Worm (Caenorhabditis elegans) whole organism, L3 larva: ENCODE measurements around the gene spe-45.
A peak's percentile ranks its signal among the peaks of the same experiment; 100 is the strongest.

Source experiments
- R02D3.7 ChIP-seq: fragments of 150-350 bp; optimal IDR thresholded peaks from 2 replicates; lab custom pipeline; 2014; ENCODE audit warnings: missing biosample characterization, missing genetic modification characterization
- ama-1 ChIP-seq: fragments of 150-350 bp; optimal IDR thresholded peaks from 2 replicates; lab custom pipeline; 2018
- ceh-16 ChIP-seq: sonication (generic microtip); optimal IDR thresholded peaks from 2 replicates; lab custom pipeline; 2017; ENCODE audit warnings: missing biosample characterization, missing genetic modification characterization
- ceh-28 ChIP-seq: fragments of 150-350 bp; optimal IDR thresholded peaks from 2 replicates; lab custom pipeline; 2014; ENCODE audit warnings: missing biosample characterization, missing genetic modification reagents, missing genetic modification characterization
- ceh-9 ChIP-seq: sonication (generic microtip); optimal IDR thresholded peaks from 2 replicates; lab custom pipeline; 2018; ENCODE audit warnings: missing biosample characterization, missing genetic modification characterization
- daf-12 ChIP-seq: fragments of 150-350 bp; optimal IDR thresholded peaks from 2 replicates; lab custom pipeline; 2014; ENCODE audit warnings: missing biosample characterization, missing genetic modification reagents, missing genetic modification characterization
- egl-27 ChIP-seq: sonication (generic microtip); optimal IDR thresholded peaks from 4 replicates; lab custom pipeline; 2017; ENCODE audit warnings: missing biosample characterization, missing genetic modification reagents, missing genetic modification characterization
- egl-5 ChIP-seq: fragments of 150-350 bp; optimal IDR thresholded peaks from 2 replicates; lab custom pipeline; 2017; ENCODE audit warnings: missing biosample characterization, missing genetic modification reagents, missing genetic modification characterization, inconsistent platforms
- elt-1 ChIP-seq: fragments of 150-350 bp; optimal IDR thresholded peaks from 2 replicates; lab custom pipeline; 2014; ENCODE audit warnings: missing biosample characterization, missing genetic modification characterization
- elt-2 ChIP-seq: sonication (generic microtip); optimal IDR thresholded peaks from 2 replicates; lab custom pipeline; 2016; ENCODE audit warnings: missing genetic modification reagents, mild to moderate bottlenecking, missing genetic modification characterization, missing compliant biosample characterization
- elt-3 ChIP-seq, 3 experiments: fragments of 150-350 bp in 1 of 3; sonication (generic microtip) in 2 of 3; optimal IDR thresholded peaks; 2 replicates in 2 of 3; 4 replicates in 1 of 3; lab custom pipeline; 2014 to 2017; ENCODE audit warnings: missing biosample characterization in 3 of 3, missing genetic modification characterization in 3 of 3
- eor-1 ChIP-seq, 2 experiments: fragments of 150-350 bp; optimal IDR thresholded peaks; 2 replicates each; lab custom pipeline; 2014 to 2018; ENCODE audit warnings: missing biosample characterization in 2 of 2, missing genetic modification characterization in 2 of 2
- fkh-10 ChIP-seq: sonication (generic microtip); optimal IDR thresholded peaks from 2 replicates; lab custom pipeline; 2017; ENCODE audit warnings: missing biosample characterization, missing genetic modification reagents, missing genetic modification characterization
- fkh-2 ChIP-seq: fragments of 150-350 bp; optimal IDR thresholded peaks from 2 replicates; lab custom pipeline; 2014; ENCODE audit warnings: missing biosample characterization, missing genetic modification reagents, missing genetic modification characterization
- fos-1 ChIP-seq: fragments of 150-350 bp; optimal IDR thresholded peaks from 2 replicates; lab custom pipeline; 2014; ENCODE audit warnings: missing biosample characterization, missing genetic modification characterization
- hmg-11 ChIP-seq: sonication (generic microtip); optimal IDR thresholded peaks from 2 replicates; lab custom pipeline; 2016; ENCODE audit warnings: missing genetic modification characterization, missing compliant biosample characterization
- lin-15B ChIP-seq: fragments of 150-350 bp; optimal IDR thresholded peaks from 2 replicates; lab custom pipeline; 2014; ENCODE audit warnings: missing biosample characterization, missing genetic modification characterization
- lin-39 ChIP-seq: fragments of 150-350 bp; optimal IDR thresholded peaks from 2 replicates; lab custom pipeline; 2018; ENCODE audit warnings: missing biosample characterization, missing genetic modification reagents, missing genetic modification characterization
- mml-1 ChIP-seq: fragments of 150-350 bp; sonication (generic microtip); optimal IDR thresholded peaks from 3 replicates; lab custom pipeline; 2014; ENCODE audit warnings: missing biosample characterization, missing genetic modification characterization
- nfya-1 ChIP-seq: sonication (generic microtip); optimal IDR thresholded peaks from 2 replicates; lab custom pipeline; 2017; ENCODE audit warnings: missing genetic modification characterization, mild to moderate bottlenecking, missing compliant biosample characterization, antibody characterized with exemption, moderate library complexity; ENCODE audit not compliant: insufficient read depth
- nhr-11 ChIP-seq: fragments of 150-350 bp; optimal IDR thresholded peaks from 2 replicates; lab custom pipeline; 2014; ENCODE audit warnings: missing biosample characterization, missing genetic modification characterization
- nhr-12 ChIP-seq: fragments of 150-350 bp; optimal IDR thresholded peaks from 2 replicates; lab custom pipeline; 2014; ENCODE audit warnings: missing biosample characterization, missing genetic modification characterization
- nhr-237 ChIP-seq: fragments of 150-350 bp; optimal IDR thresholded peaks from 2 replicates; lab custom pipeline; 2014; ENCODE audit warnings: missing biosample characterization, missing genetic modification characterization
- nhr-25 ChIP-seq: sonication (generic microtip); optimal IDR thresholded peaks from 2 replicates; lab custom pipeline; 2017; ENCODE audit warnings: missing biosample characterization, missing genetic modification characterization
- nhr-28 ChIP-seq: fragments of 150-350 bp; optimal IDR thresholded peaks from 2 replicates; lab custom pipeline; 2014; ENCODE audit warnings: missing biosample characterization, missing genetic modification characterization
- nhr-43 ChIP-seq: sonication (generic microtip); optimal IDR thresholded peaks from 2 replicates; lab custom pipeline; 2016; ENCODE audit warnings: mild to moderate bottlenecking, missing genetic modification characterization, missing compliant biosample characterization; ENCODE audit not compliant: poor library complexity, severe bottlenecking
- nhr-67 ChIP-seq: fragments of 150-350 bp; optimal IDR thresholded peaks from 2 replicates; lab custom pipeline; 2014; ENCODE audit warnings: missing biosample characterization, missing genetic modification characterization
- nhr-76 ChIP-seq: fragments of 150-350 bp; sonication (generic microtip); optimal IDR thresholded peaks from 5 replicates; lab custom pipeline; 2014; ENCODE audit warnings: missing biosample characterization, missing genetic modification characterization
- nhr-77 ChIP-seq: fragments of 150-350 bp; optimal IDR thresholded peaks from 2 replicates; lab custom pipeline; 2014; ENCODE audit warnings: missing biosample characterization, missing genetic modification characterization
- pha-4 ChIP-seq: fragments of 150-350 bp; optimal IDR thresholded peaks from 2 replicates; lab custom pipeline; 2014; ENCODE audit warnings: missing biosample characterization, missing genetic modification reagents, missing genetic modification characterization
- pqm-1 ChIP-seq: fragments of 150-350 bp; optimal IDR thresholded peaks from 2 replicates; lab custom pipeline; 2017; ENCODE audit warnings: missing biosample characterization, missing genetic modification characterization, inconsistent platforms
- sea-2 ChIP-seq: fragments of 150-350 bp; sonication (generic microtip); optimal IDR thresholded peaks from 4 replicates; lab custom pipeline; 2014; ENCODE audit warnings: missing biosample characterization, missing genetic modification reagents, missing genetic modification characterization
- snpc-4 ChIP-seq: fragments of 150-350 bp; optimal IDR thresholded peaks from 2 replicates; lab custom pipeline; 2014; ENCODE audit warnings: missing biosample characterization, missing genetic modification characterization
- tbx-2 ChIP-seq: sonication (generic microtip); optimal IDR thresholded peaks from 2 replicates; lab custom pipeline; 2016; ENCODE audit warnings: mild to moderate bottlenecking, missing genetic modification characterization, missing compliant biosample characterization
- unc-39 ChIP-seq: sonication (generic microtip); optimal IDR thresholded peaks from 4 replicates; lab custom pipeline; 2017; ENCODE audit warnings: missing biosample characterization, missing genetic modification characterization
- unc-62 ChIP-seq: fragments of 150-350 bp; sonication (generic microtip); optimal IDR thresholded peaks from 4 replicates; lab custom pipeline; 2014; ENCODE audit warnings: missing biosample characterization, missing genetic modification reagents, missing genetic modification characterization
- zag-1 ChIP-seq: fragments of 150-350 bp; optimal IDR thresholded peaks from 2 replicates; lab custom pipeline; 2014; ENCODE audit warnings: missing biosample characterization, missing genetic modification characterization
- ztf-4 ChIP-seq: fragments of 150-350 bp; optimal IDR thresholded peaks from 2 replicates; lab custom pipeline; 2014; ENCODE audit warnings: missing biosample characterization, missing genetic modification characterization

The spe-45 gene

DNA sequence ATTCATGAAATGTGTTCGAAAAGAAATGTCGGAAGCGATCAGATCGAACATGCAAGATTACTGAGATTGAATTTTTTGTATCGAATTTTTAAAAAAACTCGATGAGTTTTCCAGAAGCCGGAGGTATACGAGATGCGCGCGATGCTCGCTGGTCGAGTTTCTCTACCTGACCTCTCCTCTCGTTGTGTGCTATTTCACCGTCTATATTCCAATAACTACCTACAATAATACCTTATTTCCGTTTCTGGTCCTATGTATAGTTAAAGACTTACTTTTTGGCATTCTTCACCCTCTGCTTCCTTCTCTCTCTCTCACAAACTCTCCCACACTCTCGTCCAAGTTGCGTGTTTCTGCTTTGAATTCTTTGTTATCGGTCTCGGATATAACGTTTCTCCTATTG is 18.6 kb downstream of the spe-45 start:
- TF ChIP-seq R02D3.7 (tag; lab: Kevin White, UChicago) (no peak), fkh-2 (tag; lab: Kevin White, UChicago) (no peak), lin-39 (tag; lab: Kevin White, UChicago) (no peak), nhr-77 (tag; lab: Kevin White, UChicago) (no peak), lin-15B (tag; lab: Kevin White, UChicago) (no peak), fos-1 (no peak), nhr-28 (tag; lab: Kevin White, UChicago) (no peak), nfya-1 (tag; lab: Kevin White, UChicago) (no peak), eor-1 (tag; optimal IDR thresholded peaks at IDR 0.05; lab: Kevin White, UChicago) (no peak)

DNA sequence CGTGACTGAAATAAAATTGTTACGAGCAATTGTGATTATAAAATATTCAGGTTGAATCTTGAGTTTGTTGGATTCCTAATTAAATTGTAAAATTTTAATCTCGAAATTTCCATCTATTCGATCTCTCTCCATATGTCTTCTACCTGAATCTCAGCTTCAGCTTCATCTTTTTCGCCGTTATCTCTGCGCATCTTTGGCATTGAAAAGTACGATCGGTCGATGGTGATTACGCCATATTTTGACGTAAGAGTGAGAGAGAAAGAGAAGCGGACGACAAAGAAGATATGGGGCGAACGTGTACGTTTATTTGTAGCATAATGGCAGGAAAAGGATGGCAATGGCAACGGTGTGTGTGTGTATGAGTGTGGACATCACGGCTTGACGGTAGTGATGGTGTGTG is 23.3 kb downstream of the spe-45 start:
- no peak for TF ChIP-seq ceh-16
- TF ChIP-seq nhr-11 (tag; lab: Kevin White, UChicago), result no peak
- TF ChIP-seq nhr-25 (tag; lab: Kevin White, UChicago), result peak; percentile 92
- no peak for TF ChIP-seq egl-27
- no peak for TF ChIP-seq eor-1 (tag; optimal IDR thresholded peaks at IDR 0.05; lab: Kevin White, UChicago)
- TF ChIP-seq pqm-1, result no peak
- TF ChIP-seq nhr-43 (tag; lab: Kevin White, UChicago), result no peak
- TF ChIP-seq elt-1, result peak; percentile 71
- no peak for TF ChIP-seq nhr-76 (tag; lab: Kevin White, UChicago)
- no peak for TF ChIP-seq fkh-2 (tag; lab: Kevin White, UChicago)

DNA sequence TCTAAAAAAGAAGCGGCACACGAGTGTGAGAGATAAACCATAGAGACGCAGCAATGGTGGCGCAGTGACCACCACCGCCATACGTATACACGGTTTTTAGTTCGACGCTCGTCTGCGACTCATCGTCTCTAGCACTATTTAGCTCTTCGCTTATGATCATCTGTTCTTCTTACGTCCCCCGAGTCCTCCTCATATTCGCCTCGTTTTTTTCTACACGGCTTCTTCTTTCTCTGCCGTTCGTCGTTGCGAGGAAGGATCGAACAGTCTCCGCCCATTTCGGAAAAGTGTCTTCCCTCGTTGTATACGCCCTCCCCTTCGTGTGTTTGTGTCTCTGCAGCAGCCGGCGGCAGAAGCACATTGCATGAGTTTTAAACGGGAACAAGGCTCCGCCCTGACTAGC is 24.9 kb downstream of the spe-45 start:
- peak; percentile 10 for TF ChIP-seq elt-1
- TF ChIP-seq fkh-10, result peak; percentile 14
- TF ChIP-seq elt-2 (tag; lab: Kevin White, UChicago), result no peak
- no peak for TF ChIP-seq fos-1
- TF ChIP-seq fkh-2 (tag; lab: Kevin White, UChicago), result no peak
- no peak for TF ChIP-seq tbx-2 (tag; lab: Kevin White, UChicago)
- no peak for TF ChIP-seq ceh-9 (tag; lab: Kevin White, UChicago)
- TF ChIP-seq unc-39 (tag; lab: Kevin White, UChicago), result no peak
- no peak for TF ChIP-seq unc-62
- TF ChIP-seq zag-1 (tag; lab: Kevin White, UChicago), result no peak
- TF ChIP-seq snpc-4 (tag; lab: Kevin White, UChicago), result peak; percentile 11
- TF ChIP-seq egl-27, result no peak
- peak; percentile 47 for TF ChIP-seq nfya-1 (tag; lab: Kevin White, UChicago)
- no peak for TF ChIP-seq nhr-25 (tag; lab: Kevin White, UChicago)
- no peak for TF ChIP-seq pqm-1
- TF ChIP-seq hmg-11, result peak; percentile 76
- TF ChIP-seq sea-2 (GFP tag; lab: Kevin White, UChicago), result no peak
- TF ChIP-seq ztf-4 (tag; lab: Kevin White, UChicago), result no peak
- TF ChIP-seq lin-39 (tag; lab: Kevin White, UChicago), result peak; percentile 62
- TF ChIP-seq, all 47 proteins: peak for 6

DNA sequence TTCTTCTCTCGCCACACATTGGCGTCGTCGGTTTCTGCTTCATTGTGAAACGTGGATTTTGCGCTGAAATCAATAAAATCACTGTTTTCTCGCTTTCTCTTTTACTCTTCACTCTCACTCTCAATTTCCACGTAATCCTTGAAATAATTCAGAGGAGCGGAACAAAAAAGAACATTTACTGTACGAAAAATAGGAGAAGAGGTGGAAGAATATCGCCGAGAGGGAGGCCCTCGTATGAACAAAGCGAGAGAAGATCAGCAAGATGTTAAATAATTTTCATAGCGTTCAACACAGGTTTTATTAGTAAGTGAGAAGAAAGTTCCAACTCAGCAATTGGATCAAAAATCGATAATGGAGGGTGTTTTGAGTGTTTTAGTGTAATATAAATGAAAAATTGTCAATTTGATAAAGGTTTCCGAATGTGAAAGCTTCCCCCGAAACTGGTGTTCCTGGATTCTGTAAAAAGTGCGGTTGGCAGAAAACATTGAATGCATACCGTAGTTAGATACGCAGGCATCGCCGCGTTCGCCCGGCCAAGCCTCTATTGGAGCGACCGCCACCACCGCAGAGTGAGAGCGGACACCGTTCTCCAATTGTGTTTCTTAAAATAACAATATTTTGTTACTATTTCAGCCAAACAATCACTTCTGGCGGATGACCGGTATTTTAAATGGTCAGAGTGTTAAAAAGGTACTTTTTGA is 28.4 kb downstream of the spe-45 start, which contains the start of the genes ccr-4 and ZC518.8:
ccr-4 (plus strand) TSS at position 151 of the 701 bp plus-strand sequence.
ZC518.8 (minus strand) TSS at position 517 of the 701 bp plus-strand sequence.
- TF ChIP-seq elt-2 (tag; lab: Kevin White, UChicago) (peak; percentile 22), daf-12 (tag; lab: Kevin White, UChicago) (no peak), pha-4 (tag; lab: Kevin White, UChicago) (peak; percentile 7), nhr-28 (tag; lab: Kevin White, UChicago) (no peak), ama-1 (peak; percentile 28), mml-1 (tag; lab: Kevin White, UChicago) (no peak), lin-15B (tag; lab: Kevin White, UChicago) (peak; percentile 41), elt-3 (tag; optimal IDR thresholded peaks at IDR 0.05; lab: Kevin White, UChicago) (no peak), nhr-12 (tag; lab: Kevin White, UChicago) (no peak), ceh-28 (tag; lab: Kevin White, UChicago) (no peak), unc-62 (no peak), nhr-67 (tag; lab: Kevin White, UChicago) (no peak), nhr-25 (tag; lab: Kevin White, UChicago) (no peak), egl-5 (no peak), nhr-237 (tag; lab: Kevin White, UChicago) (no peak), snpc-4 (tag; lab: Kevin White, UChicago) (peak; percentile 3), nfya-1 (tag; lab: Kevin White, UChicago) (peak; percentile 82)
